Fruit fly (Drosophila melanogaster): ENCODE measurements around the gene CG15743.
A peak's percentile ranks its signal among the peaks of the same experiment; 100 is the strongest.

CG15743 gene

dm6 chrX:13313133-13313532, 27.6 kb downstream of the CG15743 start:
- TF ChIP-seq CG2889 (GFP tag; IDR thresholded peaks at IDR 0.05) = no peak
- TF ChIP-seq zfh1 (GFP tag; IDR thresholded peaks at IDR 0.05) = no peak
- peak; percentile 52 for TF ChIP-seq grau (tag; optimal IDR thresholded peaks at IDR 0.05)
- TF ChIP-seq CG31365 (tag; optimal IDR thresholded peaks at IDR 0.05) = no peak
- TF ChIP-seq mirr (GFP tag; optimal IDR thresholded peaks at IDR 0.05) = peak; percentile 90
- peak; percentile 9 for TF ChIP-seq Med (GFP tag)
- TF ChIP-seq Gsc (GFP tag; IDR thresholded peaks at IDR 0.05) = no peak
- TF ChIP-seq caup (GFP tag; optimal IDR thresholded peaks at IDR 0.05; ENCODE audit: severe bottlenecking) = peak; percentile 66
- TF ChIP-seq otp (GFP tag; IDR thresholded peaks at IDR 0.05) = no peak
- peak; percentile 57 for TF ChIP-seq exex (tag; optimal IDR thresholded peaks at IDR 0.05)
- peak; percentile 63 for TF ChIP-seq crol (GFP tag; IDR thresholded peaks at IDR 0.05)
- no peak for TF ChIP-seq btn (GFP tag; optimal IDR thresholded peaks at IDR 0.05)
- no peak for TF ChIP-seq CG4820 (GFP tag; optimal IDR thresholded peaks at IDR 0.05)
- 0 out of 3 replicates have a peak, but pooled peaks have one; percentile 6 for TF ChIP-seq row (GFP tag; IDR thresholded peaks at IDR 0.05)
- no peak for TF ChIP-seq unc-4 (GFP tag; IDR thresholded peaks at IDR 0.05; ENCODE audit: partially characterized antibody)
- TF ChIP-seq grn (GFP tag; optimal IDR thresholded peaks at IDR 0.05) = peak; percentile 24
- TF ChIP-seq slbo (GFP tag; IDR thresholded peaks at IDR 0.05) = no peak
- no peak for TF ChIP-seq wdn (GFP tag; IDR thresholded peaks at IDR 0.05)

- TF ChIP-seq CG6689 (GFP tag; IDR thresholded peaks at IDR 0.05) = 0 out of 2 replicates have a peak, but pooled peaks have one; percentile 8
- TF ChIP-seq vnd (GFP tag; IDR thresholded peaks at IDR 0.05; ENCODE audit: partially characterized antibody) = no peak
- TF ChIP-seq CG11504 (tag; optimal IDR thresholded peaks at IDR 0.05) = peak; percentile 16
- 0 out of 2 replicates have a peak, but pooled peaks have one; percentile 7 for TF ChIP-seq esg (GFP tag; conservative IDR thresholded peaks at IDR 0.05)
- TF ChIP-seq bsh (GFP tag; optimal IDR thresholded peaks at IDR 0.05) = peak in 1 of 2 experiments; percentile 10
- no peak for TF ChIP-seq Sin3A (optimal IDR thresholded peaks at IDR 0.05)
- TF ChIP-seq Drgx (GFP tag; IDR thresholded peaks at IDR 0.05) = peak; percentile 15; the same call in 1 of the 2 replicates
- TF ChIP-seq gem (tag; optimal IDR thresholded peaks at IDR 0.05) = peak; percentile 20
Observed at dm6 chrX:13314323-13314722, 28.8 kb downstream of the CG15743 start.

dm6 chrX:13314789-13315462, 29.4 kb downstream of the CG15743 start:
- no peak for TF ChIP-seq fd64A (GFP tag; optimal IDR thresholded peaks at IDR 0.05)
- TF ChIP-seq Lhr (GFP tag; optimal IDR thresholded peaks at IDR 0.05) = no peak
- TF ChIP-seq CG9932 (GFP tag; IDR thresholded peaks at IDR 0.05) = no peak
- no peak for TF ChIP-seq ato (GFP tag; IDR thresholded peaks at IDR 0.05; ENCODE audit: partially characterized antibody)
- no peak for TF ChIP-seq CG17361 (GFP tag; IDR thresholded peaks at IDR 0.05)
- TF ChIP-seq CG7987 (GFP tag; optimal IDR thresholded peaks at IDR 0.05) = no peak
- TF ChIP-seq unc-4 (GFP tag; IDR thresholded peaks at IDR 0.05; ENCODE audit: partially characterized antibody) = no peak
- TF ChIP-seq D19A (tag; optimal IDR thresholded peaks at IDR 0.05) = peak; percentile 75
- TF ChIP-seq Bgb (GFP tag; IDR thresholded peaks at IDR 0.05; ENCODE audit: partially characterized antibody) = peak; percentile 24; the same call in 1 of the 2 replicates
- TF ChIP-seq sqz (GFP tag; optimal IDR thresholded peaks at IDR 0.05) = peak; percentile 33
- TF ChIP-seq CG2199 (GFP tag; IDR thresholded peaks at IDR 0.05) = 0 out of 3 replicates have a peak, but pooled peaks have one; percentile 42
- TF ChIP-seq dm (GFP tag; optimal IDR thresholded peaks at IDR 0.05) = no peak
- TF ChIP-seq run (tag; optimal IDR thresholded peaks at IDR 0.05) = no peak
- no peak for TF ChIP-seq grau (tag; optimal IDR thresholded peaks at IDR 0.05)
- TF ChIP-seq CG17359 (tag; optimal IDR thresholded peaks at IDR 0.05) = peak; percentile 14
- TF ChIP-seq dmrt11E (tag; optimal IDR thresholded peaks at IDR 0.05) = no peak
- peak; percentile 94 for TF ChIP-seq Deaf1 (tag; optimal IDR thresholded peaks at IDR 0.05)
- no peak for TF ChIP-seq rib (GFP tag; IDR thresholded peaks at IDR 0.05)
- TF ChIP-seq ems (GFP tag; optimal IDR thresholded peaks at IDR 0.05) = no peak
- no peak for TF ChIP-seq az2 (GFP tag; optimal IDR thresholded peaks at IDR 0.05)
- TF ChIP-seq Spps (tag; optimal IDR thresholded peaks at IDR 0.05) = no peak
- no peak for TF ChIP-seq seq (GFP tag; IDR thresholded peaks at IDR 0.05)
- no peak for TF ChIP-seq CG18262 (tag; optimal IDR thresholded peaks at IDR 0.05)
- no peak for TF ChIP-seq sc (optimal IDR thresholded peaks at IDR 0.05)
- TF ChIP-seq sc (GFP tag; optimal IDR thresholded peaks at IDR 0.05) = no peak

All from whole organism, embryonic.